Worm (Caenorhabditis elegans) whole organism, young adult: ENCODE measurements around the gene B0495.9.

ENCODE experiments used
- B0261.1 ChIP-seq: sonication (generic microtip); optimal IDR thresholded peaks from 2 replicates; lab custom pipeline; 2016; ENCODE audit warnings: mild to moderate bottlenecking, missing genetic modification characterization, moderate library complexity, missing compliant biosample characterization
- F33H1.4 ChIP-seq: fragments of 200-800 bp; sonication (Bioruptor generic); IDR thresholded peaks from 2 replicates; pipeline ENCODE4 v1.3.6; 2022; ENCODE audit warnings: missing genetic modification reagents, missing genetic modification characterization, missing compliant biosample characterization

- TF ChIP-seq F33H1.4 (GFP tag; lab: Robert Waterston, UW) (no peak), B0261.1 (tag; lab: Kevin White, UChicago) (no peak)
Measured at ce11 chrII:7719039-7719438, 10.5 kb upstream of the B0495.9 start.
